Worm (Caenorhabditis elegans) whole organism, L1 larva: ENCODE data around the gene srh-24.

Source experiments
- C16A3.4 ChIP-seq: fragments of 150-350 bp; optimal IDR thresholded peaks from 2 replicates; lab custom pipeline; 2014; ENCODE audit warnings: missing biosample characterization, missing genetic modification characterization
- alr-1 ChIP-seq: fragments of 200-800 bp; sonication (Bioruptor generic); optimal IDR thresholded peaks from 2 replicates; lab custom pipeline; 2018; ENCODE audit warnings: borderline replicate concordance, mild to moderate bottlenecking, missing genetic modification characterization, missing compliant biosample characterization
- aly-2 ChIP-seq: fragments of 150-350 bp; optimal IDR thresholded peaks from 2 replicates; lab custom pipeline; 2014; ENCODE audit warnings: missing biosample characterization, missing genetic modification characterization
- ama-1 ChIP-seq: fragments of 150-350 bp; optimal IDR thresholded peaks from 2 replicates; lab custom pipeline; 2014
- blmp-1 ChIP-seq: fragments of 150-350 bp; optimal IDR thresholded peaks from 2 replicates; lab custom pipeline; 2014; ENCODE audit warnings: missing biosample characterization, missing genetic modification characterization
- ceh-88 ChIP-seq: fragments of 200-800 bp; sonication (Bioruptor generic); IDR thresholded peaks from 2 replicates; pipeline ENCODE4 v1.3.6; 2022; ENCODE audit warnings: missing genetic modification characterization, missing compliant biosample characterization
- ceh-90 ChIP-seq: sonication (generic microtip); optimal IDR thresholded peaks from 2 replicates; lab custom pipeline; 2016; ENCODE audit warnings: missing genetic modification characterization, missing compliant biosample characterization
- ces-1 ChIP-seq: fragments of 150-350 bp; optimal IDR thresholded peaks from 2 replicates; lab custom pipeline; 2014; ENCODE audit warnings: missing biosample characterization, missing genetic modification reagents, missing genetic modification characterization
- efl-1 ChIP-seq, 4 experiments: fragments of 150-350 bp; optimal IDR thresholded peaks in 3 of 4; peaks in 1 of 4; 1 replicate in 1 of 4; 2 replicates in 3 of 4; lab custom pipeline; 2014; ENCODE audit warnings: missing biosample characterization in 2 of 4, missing genetic modification characterization in 2 of 4, missing genetic modification reagents in 2 of 4
- egl-13 ChIP-seq: sonication (generic microtip); optimal IDR thresholded peaks from 2 replicates; lab custom pipeline; 2016; ENCODE audit warnings: missing genotype, missing genetic modification reagents, missing genetic modification characterization, missing compliant biosample characterization
- egl-27 ChIP-seq, 2 experiments: fragments of 150-350 bp in 1 of 2; sonication (generic microtip); optimal IDR thresholded peaks; 3 replicates each; lab custom pipeline; 2017 to 2018; ENCODE audit warnings: missing biosample characterization in 2 of 2, missing genetic modification characterization in 2 of 2, missing genetic modification reagents in 2 of 2
- elt-3 ChIP-seq, 6 experiments: fragments of 150-350 bp in 1 of 6; sonication (generic microtip); optimal IDR thresholded peaks; 2 replicates each; lab custom pipeline; 2017 to 2018; ENCODE audit warnings: missing biosample characterization in 6 of 6, missing genetic modification characterization in 6 of 6, inconsistent platforms in 1 of 6
- fkh-10 ChIP-seq: sonication (generic microtip); optimal IDR thresholded peaks from 2 replicates; lab custom pipeline; 2017; ENCODE audit warnings: missing biosample characterization, missing genetic modification reagents, missing genetic modification characterization
- fkh-8 ChIP-seq: sonication (generic microtip); optimal IDR thresholded peaks from 2 replicates; lab custom pipeline; 2016; ENCODE audit warnings: mild to moderate bottlenecking, missing genetic modification characterization, missing compliant biosample characterization
- fos-1 ChIP-seq: fragments of 150-350 bp; optimal IDR thresholded peaks from 2 replicates; lab custom pipeline; 2014; ENCODE audit warnings: missing biosample characterization, missing genetic modification characterization
- grh-1 ChIP-seq: fragments of 200-800 bp; sonication (Bioruptor generic); IDR thresholded peaks from 2 replicates; pipeline ENCODE4 v1.3.6; 2022; ENCODE audit warnings: missing genetic modification reagents, missing genetic modification characterization, missing compliant biosample characterization
- hlh-17 ChIP-seq: fragments of 200-800 bp; sonication (Bioruptor generic); optimal IDR thresholded peaks from 2 replicates; lab custom pipeline; 2018; ENCODE audit warnings: missing genetic modification characterization, mild to moderate bottlenecking, missing compliant biosample characterization, moderate library complexity, borderline replicate concordance
- hlh-4 ChIP-seq: sonication (generic microtip); optimal IDR thresholded peaks from 2 replicates; lab custom pipeline; 2016; ENCODE audit warnings: mild to moderate bottlenecking, missing genetic modification characterization, missing compliant biosample characterization
- hpl-2 ChIP-seq: fragments of 150-350 bp; optimal IDR thresholded peaks from 2 replicates; lab custom pipeline; 2014; ENCODE audit warnings: missing biosample characterization, missing genetic modification reagents, missing genetic modification characterization
- lin-14 ChIP-seq: fragments of 200-800 bp; sonication (Bioruptor generic); optimal IDR thresholded peaks from 2 replicates; lab custom pipeline; 2018; ENCODE audit warnings: mild to moderate bottlenecking, missing genetic modification characterization, moderate library complexity, missing compliant biosample characterization
- lin-15B ChIP-seq: fragments of 150-350 bp; sonication (generic microtip); optimal IDR thresholded peaks from 3 replicates; lab custom pipeline; 2014; ENCODE audit warnings: missing biosample characterization, missing genetic modification characterization
- lin-35 ChIP-seq, 2 experiments: fragments of 150-350 bp; optimal IDR thresholded peaks; 2 replicates each; lab custom pipeline; 2014; ENCODE audit warnings: missing biosample characterization in 2 of 2, missing genetic modification characterization in 2 of 2, missing genetic modification reagents in 2 of 2
- lir-3 ChIP-seq: sonication (generic microtip); optimal IDR thresholded peaks from 2 replicates; lab custom pipeline; 2016; ENCODE audit warnings: mild to moderate bottlenecking, missing genetic modification characterization, moderate library complexity, missing compliant biosample characterization; ENCODE audit not compliant: poor library complexity
- mef-2 ChIP-seq: fragments of 150-350 bp; optimal IDR thresholded peaks from 2 replicates; lab custom pipeline; 2014; ENCODE audit warnings: missing biosample characterization, missing genetic modification characterization
- nhr-19 ChIP-seq: fragments of 200-800 bp; sonication (Bioruptor generic); conservative IDR thresholded peaks from 2 replicates; pipeline ENCODE4 v1.3.6; 2022; ENCODE audit warnings: missing genetic modification characterization, missing compliant biosample characterization
- nhr-20 ChIP-seq: sonication (generic microtip); optimal IDR thresholded peaks from 2 replicates; lab custom pipeline; 2016; ENCODE audit warnings: mild to moderate bottlenecking, missing genetic modification characterization, missing compliant biosample characterization
- nhr-237 ChIP-seq: fragments of 150-350 bp; optimal IDR thresholded peaks from 2 replicates; lab custom pipeline; 2014; ENCODE audit warnings: missing biosample characterization, missing genetic modification characterization
- nhr-28 ChIP-seq: fragments of 150-350 bp; optimal IDR thresholded peaks from 2 replicates; lab custom pipeline; 2014; ENCODE audit warnings: missing biosample characterization, missing genetic modification characterization
- nhr-76 ChIP-seq: sonication (generic microtip); optimal IDR thresholded peaks from 2 replicates; lab custom pipeline; 2017; ENCODE audit warnings: missing biosample characterization, missing genetic modification characterization
- nhr-84 ChIP-seq: sonication (generic microtip); optimal IDR thresholded peaks from 2 replicates; lab custom pipeline; 2017; ENCODE audit warnings: missing biosample characterization, missing genetic modification characterization
- pag-3 ChIP-seq: sonication (generic microtip); optimal IDR thresholded peaks from 2 replicates; lab custom pipeline; 2017; ENCODE audit warnings: missing genetic modification characterization, mild to moderate bottlenecking, missing compliant biosample characterization, antibody characterized with exemption, borderline replicate concordance; ENCODE audit not compliant: insufficient read depth
- pqm-1 ChIP-seq: sonication (generic microtip); optimal IDR thresholded peaks from 3 replicates; lab custom pipeline; 2017; ENCODE audit warnings: missing biosample characterization, missing genetic modification characterization
- rnt-1 ChIP-seq: sonication (generic microtip); optimal IDR thresholded peaks from 2 replicates; lab custom pipeline; 2016; ENCODE audit warnings: mild to moderate bottlenecking, missing genetic modification characterization, moderate library complexity, missing compliant biosample characterization
- snpc-4 ChIP-seq: fragments of 150-350 bp; optimal IDR thresholded peaks from 2 replicates; lab custom pipeline; 2014; ENCODE audit warnings: missing biosample characterization, missing genetic modification characterization
- sox-4 ChIP-seq: sonication (generic microtip); optimal IDR thresholded peaks from 2 replicates; lab custom pipeline; 2016; ENCODE audit warnings: missing genetic modification characterization, missing compliant biosample characterization
- sptf-1 ChIP-seq: fragments of 150-350 bp; optimal IDR thresholded peaks from 2 replicates; lab custom pipeline; 2014; ENCODE audit warnings: missing biosample characterization, missing genetic modification characterization
- sup-37 ChIP-seq: fragments of 200-800 bp; sonication (Bioruptor generic); optimal IDR thresholded peaks from 2 replicates; lab custom pipeline; 2018; ENCODE audit warnings: mild to moderate bottlenecking, missing genetic modification characterization, missing compliant biosample characterization
- tlp-1 ChIP-seq: fragments of 150-350 bp; optimal IDR thresholded peaks from 2 replicates; lab custom pipeline; 2014; ENCODE audit warnings: missing biosample characterization, missing genetic modification characterization
- unc-30 ChIP-seq: sonication (generic microtip); optimal IDR thresholded peaks from 2 replicates; lab custom pipeline; 2017; ENCODE audit warnings: missing biosample characterization, missing genetic modification characterization
- unc-62 ChIP-seq: fragments of 150-350 bp; optimal IDR thresholded peaks from 2 replicates; lab custom pipeline; 2014; ENCODE audit warnings: missing biosample characterization, missing genetic modification reagents, missing genetic modification characterization
- unc-98 ChIP-seq: fragments of 200-800 bp; sonication (Bioruptor generic); IDR thresholded peaks from 2 replicates; pipeline ENCODE4 v1.3.6; 2022; ENCODE audit warnings: missing genetic modification characterization, missing compliant biosample characterization
- vab-15 ChIP-seq: sonication (generic microtip); optimal IDR thresholded peaks from 2 replicates; lab custom pipeline; 2017; ENCODE audit warnings: missing genotype, mild to moderate bottlenecking, missing genetic modification characterization, missing compliant biosample characterization
- zag-1 ChIP-seq: fragments of 150-350 bp; optimal IDR thresholded peaks from 2 replicates; lab custom pipeline; 2014; ENCODE audit warnings: missing biosample characterization, missing genetic modification characterization
- ztf-4 ChIP-seq: fragments of 150-350 bp; optimal IDR thresholded peaks from 2 replicates; lab custom pipeline; 2014; ENCODE audit warnings: missing biosample characterization, missing genetic modification characterization

The srh-24 gene

DNA sequence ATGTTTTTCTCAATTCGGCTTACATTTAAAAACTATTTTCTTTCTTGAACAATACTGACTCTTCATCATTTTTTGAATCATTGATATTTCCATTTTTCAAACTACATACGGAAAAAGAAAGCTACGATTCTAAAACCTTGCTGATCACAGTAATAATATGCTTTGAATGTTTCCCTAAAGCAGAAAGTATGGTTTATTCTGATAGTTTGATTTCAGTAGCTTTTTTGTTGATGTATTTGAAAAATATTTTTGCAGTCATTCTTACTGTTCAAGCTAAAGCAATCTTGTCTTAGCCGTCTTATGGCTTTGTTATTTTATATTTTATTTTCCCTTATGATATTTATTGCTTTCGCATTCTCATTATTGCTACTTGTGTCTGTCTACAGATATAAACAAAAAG is 31.3 kb downstream of the srh-24 start, which contains the start of gene srxa-13:
Gene srxa-13 (plus strand): TSS at position 301 of the 400 bp plus-strand sequence.
- TF ChIP-seq sup-37 (GFP tag; lab: Kevin White, UChicago): no peak
- TF ChIP-seq hpl-2 (GFP tag; lab: Kevin White, UChicago): no peak
- no peak for TF ChIP-seq nhr-76 (tag; lab: Kevin White, UChicago)
- no peak for TF ChIP-seq egl-27 (tag; optimal IDR thresholded peaks at IDR 0.05; lab: Kevin White, UChicago)
- TF ChIP-seq nhr-19: no peak
- TF ChIP-seq snpc-4 (tag; lab: Kevin White, UChicago): no peak
- TF ChIP-seq ceh-88 (GFP tag; lab: Robert Waterston, UW): no peak
- no peak for TF ChIP-seq elt-3 (tag; optimal IDR thresholded peaks at IDR 0.05; lab: Kevin White, UChicago)
- TF ChIP-seq pag-3 (tag; lab: Kevin White, UChicago): no peak
- TF ChIP-seq rnt-1 (tag; lab: Kevin White, UChicago): no peak
- TF ChIP-seq fkh-8 (tag; lab: Kevin White, UChicago): no peak
- no peak for TF ChIP-seq alr-1 (tag; lab: Kevin White, UChicago)
- no peak for TF ChIP-seq ces-1
- TF ChIP-seq sox-4 (tag; lab: Kevin White, UChicago): no peak

DNA sequence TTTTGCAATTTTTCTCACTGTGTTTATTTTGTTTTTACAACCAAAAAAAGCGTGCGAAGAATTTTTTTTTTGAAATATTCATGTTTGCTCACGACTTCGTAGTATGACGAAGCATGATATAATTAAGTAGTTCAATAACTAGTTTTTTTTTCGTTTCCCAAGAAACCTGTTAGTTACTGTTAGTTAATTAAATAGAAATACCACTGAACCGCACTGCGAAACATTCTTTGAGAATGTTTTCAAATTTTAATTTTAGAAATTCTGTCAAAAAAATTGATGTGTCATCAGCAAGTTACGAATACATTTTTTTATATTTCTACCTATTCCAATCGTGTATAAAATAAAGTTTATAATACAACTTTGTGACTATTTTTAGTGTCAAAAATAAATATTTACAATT is 34.4 kb downstream of the srh-24 start, which contains the start of gene srxa-12:
Gene srxa-12 (plus strand): TSS at position 301 of the 400 bp plus-strand sequence.
- no peak for TF ChIP-seq lin-14 (GFP tag; lab: Kevin White, UChicago)
- no peak for TF ChIP-seq ceh-90
- TF ChIP-seq nhr-28: no peak
- no peak for TF ChIP-seq ceh-88 (GFP tag; lab: Robert Waterston, UW)
- no peak for TF ChIP-seq lin-15B (tag; lab: Kevin White, UChicago)
- TF ChIP-seq nhr-19: no peak
- TF ChIP-seq grh-1 (GFP tag; lab: Robert Waterston, UW): no peak
- TF ChIP-seq ztf-4 (tag; lab: Kevin White, UChicago): no peak
- TF ChIP-seq C16A3.4: no peak
- no peak for TF ChIP-seq hlh-17
- TF ChIP-seq mef-2 (tag; lab: Kevin White, UChicago): no peak
- no peak for TF ChIP-seq unc-98 (GFP tag; lab: Robert Waterston, UW)
- TF ChIP-seq egl-27 (tag; optimal IDR thresholded peaks at IDR 0.05; lab: Kevin White, UChicago): no peak
- no peak for TF ChIP-seq fos-1
- no peak for TF ChIP-seq nhr-20
- no peak for TF ChIP-seq blmp-1
- TF ChIP-seq sptf-1 (tag; lab: Kevin White, UChicago): no peak
- TF ChIP-seq rnt-1 (tag; lab: Kevin White, UChicago): no peak
- TF ChIP-seq, all 84 proteins: peak for 0

DNA sequence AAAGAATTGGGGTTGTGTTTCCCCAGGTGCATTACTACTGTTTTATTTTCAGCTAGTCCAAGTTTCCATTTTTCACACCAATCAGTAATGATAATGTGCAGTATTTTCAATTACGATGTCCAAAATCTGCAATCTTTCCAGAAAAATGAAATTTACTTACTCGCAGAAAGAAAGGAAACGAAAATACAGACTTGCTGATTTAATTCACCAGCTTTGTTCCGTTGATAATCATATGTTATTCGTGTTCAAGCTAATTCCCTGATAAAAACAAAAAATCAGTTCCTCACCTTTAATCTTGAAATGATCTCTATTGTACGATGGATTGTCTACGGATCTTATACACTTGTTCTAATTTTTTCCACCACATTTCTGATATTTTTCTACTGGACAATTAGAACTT is 37.0 kb downstream of the srh-24 start, which contains the start of gene srxa-11:
Gene srxa-11 (plus strand): TSS at position 301 of the 400 bp plus-strand sequence.
- no peak for TF ChIP-seq grh-1 (GFP tag; lab: Robert Waterston, UW)
- TF ChIP-seq tlp-1 (tag; lab: Kevin White, UChicago): no peak
- no peak for TF ChIP-seq fkh-10 (GFP tag; lab: Kevin White, UChicago)
- no peak for TF ChIP-seq nhr-76 (tag; lab: Kevin White, UChicago)
- TF ChIP-seq nhr-19: no peak
- TF ChIP-seq hlh-4 (tag; lab: Kevin White, UChicago): no peak
- TF ChIP-seq blmp-1: no peak
- TF ChIP-seq vab-15 (tag; lab: Kevin White, UChicago): no peak
- TF ChIP-seq ama-1 (lab: Kevin White, UChicago): no peak
- no peak for TF ChIP-seq nhr-20
- no peak for TF ChIP-seq mef-2 (tag; lab: Kevin White, UChicago)
- TF ChIP-seq lin-14 (GFP tag; lab: Kevin White, UChicago): no peak

DNA sequence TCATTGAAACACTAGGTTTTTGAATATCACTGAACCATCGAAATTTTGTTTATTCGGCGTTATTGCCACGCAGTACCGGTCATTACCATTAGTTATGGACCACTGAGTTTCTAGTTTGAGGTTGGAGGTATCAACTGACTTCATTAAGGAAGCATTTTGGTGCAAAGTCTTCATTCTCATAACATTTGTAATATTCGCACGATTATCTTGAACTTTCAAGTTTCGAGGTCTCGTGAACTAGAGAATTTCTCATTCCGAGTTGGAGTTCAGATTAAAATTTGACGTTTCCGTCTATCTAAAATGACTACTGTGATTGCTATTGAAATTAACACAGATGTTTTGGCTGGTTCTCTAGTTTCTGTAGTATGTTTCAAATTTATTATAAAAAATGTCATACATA is 40.1 kb downstream of the srh-24 start, which contains the start of gene srx-42:
Gene srx-42 (plus strand): TSS at position 301 of the 400 bp plus-strand sequence.
- TF ChIP-seq ceh-90 (no peak), nhr-20 (no peak), lir-3 (tag; lab: Kevin White, UChicago) (no peak), unc-30 (tag; lab: Kevin White, UChicago) (no peak), lin-35 (GFP tag; optimal IDR thresholded peaks at IDR 0.05; lab: Kevin White, UChicago) (no peak), vab-15 (tag; lab: Kevin White, UChicago) (no peak), nhr-19 (no peak), nhr-237 (tag; lab: Kevin White, UChicago) (no peak), zag-1 (no peak), nhr-84 (tag; lab: Kevin White, UChicago) (no peak), nhr-76 (tag; lab: Kevin White, UChicago) (no peak), efl-1 (optimal IDR thresholded peaks at IDR 0.05; lab: Kevin White, UChicago) (no peak), efl-1 (GFP tag; optimal IDR thresholded peaks at IDR 0.05 in 1 of 2; lab: Kevin White, UChicago) (no peak), unc-62 (GFP tag; lab: Kevin White, UChicago) (no peak), pqm-1 (tag; lab: Kevin White, UChicago) (no peak), egl-13 (tag; lab: Kevin White, UChicago) (no peak), aly-2 (tag; lab: Kevin White, UChicago) (no peak), lin-14 (GFP tag; lab: Kevin White, UChicago) (no peak)
